Worm (Caenorhabditis elegans) whole organism, late embryonic: ENCODE results near the gene F16B4.2.

Experiments
- C08G9.2 ChIP-seq: sonication (generic microtip); optimal IDR thresholded peaks from 2 replicates; lab custom pipeline; 2016; ENCODE audit warnings: mild to moderate bottlenecking, missing genetic modification characterization, moderate library complexity, missing compliant biosample characterization
- F13H6.1 ChIP-seq: sonication (generic microtip); optimal IDR thresholded peaks from 2 replicates; lab custom pipeline; 2016; ENCODE audit warnings: missing genetic modification characterization, missing compliant biosample characterization
- K02D7.2 ChIP-seq: sonication (generic microtip); optimal IDR thresholded peaks from 2 replicates; lab custom pipeline; 2017; ENCODE audit warnings: mild to moderate bottlenecking, missing genetic modification characterization, missing compliant biosample characterization
- K09A11.1 ChIP-seq: sonication (generic microtip); optimal IDR thresholded peaks from 2 replicates; lab custom pipeline; 2017; ENCODE audit warnings: antibody characterized with exemption, mild to moderate bottlenecking, missing genetic modification characterization, missing compliant biosample characterization; ENCODE audit not compliant: insufficient read depth
- ahr-1 ChIP-seq: sonication (generic microtip); optimal IDR thresholded peaks from 2 replicates; lab custom pipeline; 2016; ENCODE audit warnings: missing genetic modification characterization, missing compliant biosample characterization
- ama-1 ChIP-seq: fragments of 150-350 bp; optimal IDR thresholded peaks from 2 replicates; lab custom pipeline; 2014
- ceh-14 ChIP-seq: sonication (generic microtip); optimal IDR thresholded peaks from 2 replicates; lab custom pipeline; 2016; ENCODE audit warnings: missing genotype, missing genetic modification characterization, missing compliant biosample characterization
- ceh-18 ChIP-seq: sonication (generic microtip); optimal IDR thresholded peaks from 2 replicates; lab custom pipeline; 2016; ENCODE audit warnings: missing genetic modification characterization, missing compliant biosample characterization
- ceh-19 ChIP-seq: fragments of 200-800 bp; sonication (Bioruptor generic); optimal IDR thresholded peaks from 2 replicates; lab custom pipeline; 2018; ENCODE audit warnings: mild to moderate bottlenecking, missing genetic modification characterization, missing compliant biosample characterization
- ceh-22 ChIP-seq: sonication (generic microtip); optimal IDR thresholded peaks from 2 replicates; lab custom pipeline; 2017; ENCODE audit warnings: missing biosample characterization, missing genetic modification characterization
- ceh-30 ChIP-seq: fragments of 150-350 bp; optimal IDR thresholded peaks from 2 replicates; lab custom pipeline; 2014; ENCODE audit warnings: missing biosample characterization, missing genetic modification characterization
- ceh-31 ChIP-seq: sonication (generic microtip); optimal IDR thresholded peaks from 2 replicates; lab custom pipeline; 2016; ENCODE audit warnings: missing genetic modification characterization, missing compliant biosample characterization
- ceh-45 ChIP-seq: fragments of 200-800 bp; sonication (Bioruptor generic); IDR thresholded peaks from 2 replicates; pipeline ENCODE4 v1.3.6; 2022; ENCODE audit warnings: missing genetic modification reagents, missing genetic modification characterization, missing compliant biosample characterization
- ceh-6 ChIP-seq: fragments of 200-800 bp; sonication (Bioruptor generic); optimal IDR thresholded peaks from 2 replicates; lab custom pipeline; 2018; ENCODE audit warnings: mild to moderate bottlenecking, missing genetic modification characterization, missing compliant biosample characterization
- dve-1 ChIP-seq: sonication (generic microtip); optimal IDR thresholded peaks from 2 replicates; lab custom pipeline; 2017; ENCODE audit warnings: antibody characterized with exemption, mild to moderate bottlenecking, missing genetic modification characterization, missing compliant biosample characterization
- elt-2 ChIP-seq: sonication (generic microtip); optimal IDR thresholded peaks from 2 replicates; lab custom pipeline; 2016; ENCODE audit warnings: missing genetic modification reagents, missing genetic modification characterization, missing compliant biosample characterization
- elt-4 ChIP-seq: sonication (generic microtip); optimal IDR thresholded peaks from 2 replicates; lab custom pipeline; 2016; ENCODE audit warnings: missing genetic modification characterization, missing compliant biosample characterization
- ets-4 ChIP-seq: sonication (generic microtip); optimal IDR thresholded peaks from 2 replicates; lab custom pipeline; 2016; ENCODE audit warnings: missing genetic modification characterization, missing compliant biosample characterization
- fkh-10 ChIP-seq: fragments of 150-350 bp; optimal IDR thresholded peaks from 2 replicates; lab custom pipeline; 2014; ENCODE audit warnings: missing biosample characterization, missing genetic modification reagents, missing genetic modification characterization
- gmeb-2 ChIP-seq: sonication (generic microtip); optimal IDR thresholded peaks from 2 replicates; lab custom pipeline; 2016; ENCODE audit warnings: missing genetic modification characterization, inconsistent platforms, missing compliant biosample characterization
- hlh-30 ChIP-seq: sonication (generic microtip); optimal IDR thresholded peaks from 2 replicates; lab custom pipeline; 2017; ENCODE audit warnings: antibody characterized with exemption, missing genetic modification characterization, missing compliant biosample characterization; ENCODE audit not compliant: insufficient read depth
- hlh-6 ChIP-seq: sonication (generic microtip); optimal IDR thresholded peaks from 2 replicates; lab custom pipeline; 2016; ENCODE audit warnings: missing genotype, missing genetic modification characterization, missing compliant biosample characterization
- hlh-8 ChIP-seq: sonication (generic microtip); optimal IDR thresholded peaks from 2 replicates; lab custom pipeline; 2016; ENCODE audit warnings: missing genotype, missing genetic modification characterization, missing compliant biosample characterization
- madf-2 ChIP-seq: sonication (generic microtip); optimal IDR thresholded peaks from 2 replicates; lab custom pipeline; 2017; ENCODE audit warnings: missing genetic modification characterization, missing compliant biosample characterization
- mec-3 ChIP-seq: sonication (generic microtip); optimal IDR thresholded peaks from 2 replicates; lab custom pipeline; 2016; ENCODE audit warnings: borderline replicate concordance, missing genetic modification characterization, missing compliant biosample characterization
- nfya-1 ChIP-seq: sonication (generic microtip); optimal IDR thresholded peaks from 2 replicates; lab custom pipeline; 2017; ENCODE audit warnings: missing genetic modification characterization, mild to moderate bottlenecking, missing compliant biosample characterization, antibody characterized with exemption, moderate library complexity
- nhr-11 ChIP-seq: fragments of 150-350 bp; optimal IDR thresholded peaks from 2 replicates; lab custom pipeline; 2014; ENCODE audit warnings: missing biosample characterization, missing genetic modification characterization
- npax-4 ChIP-seq: sonication (generic microtip); optimal IDR thresholded peaks from 2 replicates; lab custom pipeline; 2016; ENCODE audit warnings: missing genetic modification characterization, missing compliant biosample characterization
- pat-9 ChIP-seq: fragments of 200-800 bp; sonication (Bioruptor generic); optimal IDR thresholded peaks from 2 replicates; lab custom pipeline; 2018; ENCODE audit warnings: mild to moderate bottlenecking, missing genetic modification characterization, moderate library complexity, missing compliant biosample characterization
- pha-4 ChIP-seq: fragments of 150-350 bp; optimal IDR thresholded peaks from 2 replicates; lab custom pipeline; 2018; ENCODE audit warnings: missing biosample characterization, missing genetic modification reagents, missing genetic modification characterization
- pqm-1 ChIP-seq: sonication (generic microtip); optimal IDR thresholded peaks from 2 replicates; lab custom pipeline; 2016; ENCODE audit warnings: missing genetic modification characterization, missing compliant biosample characterization
- sox-4 ChIP-seq: sonication (generic microtip); optimal IDR thresholded peaks from 2 replicates; lab custom pipeline; 2017; ENCODE audit warnings: mild to moderate bottlenecking, missing genetic modification characterization, inconsistent platforms, missing compliant biosample characterization
- syd-9 ChIP-seq: sonication (generic microtip); optimal IDR thresholded peaks from 2 replicates; lab custom pipeline; 2016; ENCODE audit warnings: mild to moderate bottlenecking, missing genetic modification characterization, moderate library complexity, missing compliant biosample characterization
- tbx-7 ChIP-seq: sonication (generic microtip); optimal IDR thresholded peaks from 2 replicates; lab custom pipeline; 2016; ENCODE audit warnings: missing genotype, missing genetic modification characterization, missing compliant biosample characterization
- ttx-3 ChIP-seq: sonication (generic microtip); optimal IDR thresholded peaks from 2 replicates; lab custom pipeline; 2016; ENCODE audit warnings: missing genetic modification reagents, missing genetic modification characterization, missing compliant biosample characterization
- unc-42 ChIP-seq: sonication (generic microtip); optimal IDR thresholded peaks from 2 replicates; lab custom pipeline; 2016; ENCODE audit warnings: missing genotype, missing genetic modification characterization, missing compliant biosample characterization
- unc-55 ChIP-seq: sonication (generic microtip); optimal IDR thresholded peaks from 2 replicates; lab custom pipeline; 2017; ENCODE audit warnings: missing biosample characterization, missing genetic modification reagents, missing genetic modification characterization
- unc-86 ChIP-seq: sonication (generic microtip); optimal IDR thresholded peaks from 2 replicates; lab custom pipeline; 2016; ENCODE audit warnings: missing genetic modification characterization, missing compliant biosample characterization
- zip-5 ChIP-seq: sonication (generic microtip); optimal IDR thresholded peaks from 2 replicates; lab custom pipeline; 2016; ENCODE audit warnings: missing genetic modification characterization, missing compliant biosample characterization

Gene F16B4.2

DNA sequence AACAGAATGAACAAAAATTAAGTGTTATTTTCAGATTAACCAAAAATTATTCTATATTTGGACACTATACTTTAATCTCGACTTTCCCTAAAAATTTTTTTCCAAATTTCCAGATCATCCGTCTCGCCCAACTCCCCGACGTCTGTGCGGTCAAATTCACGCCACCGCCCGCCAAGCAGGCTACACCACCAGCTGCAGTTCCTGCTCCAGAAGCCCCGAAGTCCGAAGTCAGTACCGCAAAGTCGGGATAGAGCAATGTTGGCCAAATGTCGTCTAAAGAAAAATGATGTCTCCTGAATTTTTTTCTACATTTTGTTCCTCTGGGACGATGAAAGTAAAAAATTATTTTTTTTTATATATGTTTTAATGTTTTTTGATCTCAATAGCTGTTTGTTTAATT is 41.9 kb downstream of the F16B4.2 start:
- TF ChIP-seq hlh-30 (tag; lab: Kevin White, UChicago) (no peak), zip-5 (no peak), ceh-30 (no peak), sox-4 (tag; lab: Kevin White, UChicago) (no peak), unc-42 (no peak), F13H6.1 (no peak), fkh-10 (no peak), C08G9.2 (no peak), ama-1 (lab: Kevin White, UChicago) (no peak), ceh-19 (GFP tag; lab: Kevin White, UChicago) (no peak), ceh-18 (tag; lab: Kevin White, UChicago) (no peak), elt-2 (no peak)

DNA sequence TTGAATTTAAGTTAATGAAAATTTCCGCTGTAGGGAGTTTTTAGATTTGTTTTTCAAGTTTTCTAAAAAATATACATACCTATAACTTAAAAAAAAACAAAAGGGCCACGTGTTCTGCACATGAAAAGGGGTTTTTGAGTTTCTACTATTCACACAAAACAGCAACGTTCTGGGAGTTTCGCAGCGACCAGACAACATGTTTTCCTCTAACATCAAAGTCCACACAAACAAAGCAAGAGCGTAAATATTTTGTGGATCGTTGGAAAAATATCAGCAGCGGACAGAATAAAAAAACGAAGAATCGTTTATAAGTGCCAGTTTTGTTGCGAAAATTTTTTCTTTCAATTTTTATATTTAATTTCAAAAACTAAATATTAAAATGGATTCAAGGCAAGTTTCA is 43.0 kb downstream of the F16B4.2 start, which contains the start of gene alh-2:
Gene alh-2, plus strand, starts transcription at position 284 of the 400 bp plus-strand sequence.
- TF ChIP-seq tbx-7 (tag; lab: Kevin White, UChicago): no peak
- TF ChIP-seq, all 69 proteins: peak for 0

- TF ChIP-seq ahr-1 (tag; lab: Kevin White, UChicago): no peak
- no peak for TF ChIP-seq npax-4 (tag; lab: Kevin White, UChicago)
- TF ChIP-seq hlh-6 (tag; lab: Kevin White, UChicago): no peak
- no peak for TF ChIP-seq K02D7.2
- TF ChIP-seq pqm-1 (tag; lab: Kevin White, UChicago): no peak
- no peak for TF ChIP-seq F13H6.1
- TF ChIP-seq unc-86 (tag; lab: Kevin White, UChicago): no peak
- TF ChIP-seq pha-4 (tag; lab: Kevin White, UChicago): no peak
- no peak for TF ChIP-seq ceh-14 (tag; lab: Kevin White, UChicago)
- TF ChIP-seq unc-42: no peak
- no peak for TF ChIP-seq sox-4 (tag; lab: Kevin White, UChicago)
- no peak for TF ChIP-seq hlh-8
- TF ChIP-seq mec-3: no peak
- TF ChIP-seq ttx-3 (tag; lab: Kevin White, UChicago): no peak
- no peak for TF ChIP-seq nhr-11 (tag; lab: Kevin White, UChicago)
- no peak for TF ChIP-seq ama-1 (lab: Kevin White, UChicago)
- no peak for TF ChIP-seq ets-4 (tag; lab: Kevin White, UChicago)
- TF ChIP-seq elt-4 (tag; lab: Kevin White, UChicago): no peak
- no peak for TF ChIP-seq ceh-6 (GFP tag; lab: Kevin White, UChicago)
Measured at ce11 chrV:1648000-1648399, 47.2 kb downstream of the F16B4.2 start, which contains the start of gene irld-45. Gene irld-45 (plus strand): TSS chrV:1648300.

ce11 chrV:1651045-1651444 is 50.2 kb downstream of the F16B4.2 start, which contains the start of gene irld-44:
Gene irld-44 (plus strand): TSS chrV:1651345.
- TF ChIP-seq ets-4 (tag; lab: Kevin White, UChicago) (no peak), dve-1 (no peak), madf-2 (tag; lab: Kevin White, UChicago) (no peak), elt-2 (no peak), ceh-22 (no peak), pat-9 (tag; lab: Kevin White, UChicago) (no peak), tbx-7 (tag; lab: Kevin White, UChicago) (no peak), ttx-3 (tag; lab: Kevin White, UChicago) (no peak), unc-55 (GFP tag; lab: Kevin White, UChicago) (no peak), K09A11.1 (tag; lab: Kevin White, UChicago) (no peak), ceh-31 (tag; lab: Kevin White, UChicago) (no peak), zip-5 (no peak), ceh-45 (GFP tag; lab: Robert Waterston, UW) (no peak), gmeb-2 (tag; lab: Kevin White, UChicago) (no peak), syd-9 (tag; lab: Kevin White, UChicago) (no peak), F13H6.1 (no peak), nfya-1 (tag; lab: Kevin White, UChicago) (no peak), K02D7.2 (no peak)
